Fruit fly (Drosophila melanogaster): ENCODE measurements around the gene Faf2.

Faf2 gene

DNA sequence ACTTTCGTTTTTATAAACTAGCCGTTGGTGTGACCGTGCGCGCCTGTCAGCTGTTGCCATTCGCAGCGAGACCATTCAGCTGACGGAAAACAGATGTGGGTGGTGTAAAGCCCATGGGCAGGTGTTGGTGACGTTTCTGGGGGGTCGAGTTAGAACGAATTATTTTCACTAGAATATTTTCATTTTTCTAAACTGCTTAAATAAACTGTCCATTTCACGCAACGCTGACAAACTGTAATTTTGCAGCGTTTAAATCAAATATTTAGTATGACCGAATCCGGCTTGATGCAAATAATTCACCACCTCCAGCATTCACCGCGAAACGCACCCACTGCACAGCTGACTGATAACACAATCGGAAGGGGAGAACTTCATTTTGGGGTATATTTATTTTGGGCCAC, 13.1 kb downstream of the Faf2 start, which contains the start of the genes CG10383 and CG10338 (continued):
- no peak for TF ChIP-seq prd (optimal IDR thresholded peaks at IDR 0.05)
- peak; percentile 94 for TF ChIP-seq prd (GFP tag; IDR thresholded peaks at IDR 0.05)
- peak; percentile 82 for TF ChIP-seq lbe (GFP tag; optimal IDR thresholded peaks at IDR 0.05)
- TF ChIP-seq fd64A (GFP tag; optimal IDR thresholded peaks at IDR 0.05), result peak; percentile 22
- TF ChIP-seq E2f1 (GFP tag; IDR thresholded peaks at IDR 0.05), result peak; percentile 89
- peak; percentile 90 for TF ChIP-seq CG12659 (GFP tag; optimal IDR thresholded peaks at IDR 0.05)
- peak; percentile 52 for TF ChIP-seq CG2202 (tag; optimal IDR thresholded peaks at IDR 0.05)
- peak; percentile 84 for TF ChIP-seq CG6689 (GFP tag; IDR thresholded peaks at IDR 0.05)
- TF ChIP-seq HLHmδ (GFP tag; optimal IDR thresholded peaks at IDR 0.05), result no peak
- no peak for TF ChIP-seq Kr (GFP tag; optimal IDR thresholded peaks at IDR 0.05)
- peak; percentile 79 for TF ChIP-seq bowl (GFP tag; IDR thresholded peaks at IDR 0.05)
- TF ChIP-seq CG11247 (GFP tag; IDR thresholded peaks at IDR 0.05), result peak; percentile 90
- TF ChIP-seq pan (optimal IDR thresholded peaks at IDR 0.05), result no peak
- TF ChIP-seq pan (GFP tag; optimal IDR thresholded peaks at IDR 0.05 in 1 of 2, IDR thresholded peaks at IDR 0.05 in 1 of 2), result peak in 1 of 2 experiments; percentile 94
- TF ChIP-seq gfzf (GFP tag; optimal IDR thresholded peaks at IDR 0.05), result peak; percentile 77
- TF ChIP-seq NC2α (GFP tag; optimal IDR thresholded peaks at IDR 0.05), result peak; percentile 62
- peak; percentile 88 for TF ChIP-seq CG17328 (GFP tag; IDR thresholded peaks at IDR 0.05)
- TF ChIP-seq dati (GFP tag; IDR thresholded peaks at IDR 0.05), result peak; percentile 78
- TF ChIP-seq HLH3B (GFP tag; IDR thresholded peaks at IDR 0.05), result peak; percentile 90
- TF ChIP-seq Ptx1 (GFP tag; IDR thresholded peaks at IDR 0.05), result peak; percentile 90
- peak; percentile 91 for TF ChIP-seq Dip3 (GFP tag; optimal IDR thresholded peaks at IDR 0.05)
- peak; percentile 96 for TF ChIP-seq chn (GFP tag; optimal IDR thresholded peaks at IDR 0.05)
- TF ChIP-seq dmrt11E (tag; optimal IDR thresholded peaks at IDR 0.05), result peak; percentile 57
- peak; percentile 82 for TF ChIP-seq p53 (GFP tag; optimal IDR thresholded peaks at IDR 0.05)
- peak; percentile 55 for TF ChIP-seq Nf-YC (tag; optimal IDR thresholded peaks at IDR 0.05)
- TF ChIP-seq al (GFP tag; IDR thresholded peaks at IDR 0.05), result peak; percentile 88
- TF ChIP-seq Asciz (GFP tag; optimal IDR thresholded peaks at IDR 0.05), result peak; percentile 58
- peak; percentile 26 to 78 for TF ChIP-seq bsh (GFP tag; optimal IDR thresholded peaks at IDR 0.05)
- peak; percentile 88 for TF ChIP-seq Ada2b (GFP tag; IDR thresholded peaks at IDR 0.05)
- TF ChIP-seq Ets97D (GFP tag; optimal IDR thresholded peaks at IDR 0.05), result peak; percentile 88
- no peak; the same call in 1 of the 2 replicates for TF ChIP-seq amos (GFP tag; IDR thresholded peaks at IDR 0.05; ENCODE audit: partially characterized antibody)
- TF ChIP-seq Dref (GFP tag; IDR thresholded peaks at IDR 0.05), result peak; percentile 38; the same call in 1 of the 2 replicates
- peak; percentile 87 for TF ChIP-seq esg (GFP tag; conservative IDR thresholded peaks at IDR 0.05)
- peak; percentile 70 for TF ChIP-seq gsb (GFP tag; IDR thresholded peaks at IDR 0.05)
- TF ChIP-seq CG18262 (tag; optimal IDR thresholded peaks at IDR 0.05), result peak; percentile 73
- peak; percentile 78 for TF ChIP-seq grau (tag; optimal IDR thresholded peaks at IDR 0.05)
- TF ChIP-seq CG10431 (GFP tag; optimal IDR thresholded peaks at IDR 0.05), result no peak
- peak; percentile 70 for TF ChIP-seq CG10147 (GFP tag; optimal IDR thresholded peaks at IDR 0.05)
- no peak for TF ChIP-seq fru (optimal IDR thresholded peaks at IDR 0.05)
- peak; percentile 94 for TF ChIP-seq CG32532 (GFP tag; IDR thresholded peaks at IDR 0.05)
- TF ChIP-seq CG15073 (GFP tag; optimal IDR thresholded peaks at IDR 0.05), result no peak
- peak; percentile 84 for TF ChIP-seq CG7372 (GFP tag; IDR thresholded peaks at IDR 0.05)
- TF ChIP-seq CG3847 (GFP tag; IDR thresholded peaks at IDR 0.05), result peak; percentile 86
- peak; percentile 27 for TF ChIP-seq CG6765 (GFP tag; optimal IDR thresholded peaks at IDR 0.05)
- TF ChIP-seq CG7786 (GFP tag; optimal IDR thresholded peaks at IDR 0.05), result peak; percentile 90
- peak; percentile 55 for TF ChIP-seq CG43689 (GFP tag; IDR thresholded peaks at IDR 0.05)
- peak; percentile 89 for TF ChIP-seq chm (GFP tag; IDR thresholded peaks at IDR 0.05)
- peak; percentile 97 for TF ChIP-seq Sin3A (optimal IDR thresholded peaks at IDR 0.05)
- no peak for TF ChIP-seq Tbp (GFP tag; optimal IDR thresholded peaks at IDR 0.05)
- TF ChIP-seq CG8290 (GFP tag; optimal IDR thresholded peaks at IDR 0.05), result peak; percentile 48
- peak in 1 of 2 experiments; percentile 94 for TF ChIP-seq CG8290 (tag; optimal IDR thresholded peaks at IDR 0.05)
- TF ChIP-seq Eip74EF (GFP tag; optimal IDR thresholded peaks at IDR 0.05), result peak in 1 of 2 experiments; percentile 63
- peak; percentile 83 for TF ChIP-seq az2 (GFP tag; optimal IDR thresholded peaks at IDR 0.05)
